Worm (Caenorhabditis elegans) whole organism, L2 larva: Measurements from ENCODE around the gene tbx-31.

Experiments used
- aly-2 ChIP-seq: fragments of 150-350 bp; optimal IDR thresholded peaks from 2 replicates; lab custom pipeline; 2014; ENCODE audit warnings: missing biosample characterization, missing genetic modification characterization
- elt-1 ChIP-seq: fragments of 150-350 bp; optimal IDR thresholded peaks from 2 replicates; lab custom pipeline; 2014; ENCODE audit warnings: missing biosample characterization, missing genetic modification characterization
- nhr-25 ChIP-seq: fragments of 150-350 bp; sonication (generic microtip); optimal IDR thresholded peaks from 3 replicates; lab custom pipeline; 2014; ENCODE audit warnings: missing biosample characterization, missing genetic modification characterization
- sem-4 ChIP-seq: fragments of 150-350 bp; optimal IDR thresholded peaks from 2 replicates; lab custom pipeline; 2014; ENCODE audit warnings: missing biosample characterization, missing genetic modification reagents, missing genetic modification characterization
- ztf-4 ChIP-seq: fragments of 150-350 bp; optimal IDR thresholded peaks from 2 replicates; lab custom pipeline; 2014; ENCODE audit warnings: missing biosample characterization, missing genetic modification characterization

DNA sequence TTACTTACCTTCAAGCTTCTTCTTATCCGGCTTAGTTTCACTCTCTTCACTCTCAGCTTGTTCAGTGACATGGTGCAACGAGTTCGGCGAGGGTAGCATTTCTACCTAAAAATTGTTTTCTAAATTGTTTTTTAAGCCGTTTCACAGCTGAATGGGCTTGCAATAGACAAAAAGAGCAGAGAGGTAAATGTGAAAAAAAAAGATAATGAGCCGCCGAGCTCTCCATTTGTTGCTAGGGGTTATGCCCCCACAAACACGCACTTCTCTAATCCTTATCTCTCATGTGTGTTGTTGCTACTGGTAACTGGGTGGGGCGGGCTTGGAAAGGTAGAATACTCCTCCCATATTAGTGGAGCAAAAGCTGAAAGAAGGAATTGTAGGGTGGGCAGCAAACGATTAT is 29.9 kb upstream of the tbx-31 start, which contains the start of gene C36C9.5:
- TF ChIP-seq elt-1 (tag; lab: Kevin White, UChicago) (no peak), sem-4 (tag; lab: Kevin White, UChicago) (no peak), aly-2 (tag; lab: Kevin White, UChicago) (no peak), nhr-25 (tag; lab: Kevin White, UChicago) (no peak), ztf-4 (tag; lab: Kevin White, UChicago) (no peak)
